Fruit fly (Drosophila melanogaster) whole organism, wandering third instar larva: ENCODE data around the gene CG9698.
A peak's percentile ranks its signal among the peaks of the same experiment; 100 is the strongest.

Experiments
- CG32264 ChIP-seq: fragments of 200-800 bp; sonication (Bioruptor generic); optimal IDR thresholded peaks from 2 replicates; lab custom pipeline; 2016; ENCODE audit warnings: missing biosample characterization, missing genetic modification characterization
- CG9705 ChIP-seq: fragments of 200-800 bp; sonication (Bioruptor generic); optimal IDR thresholded peaks from 2 replicates; lab custom pipeline; 2018; ENCODE audit warnings: missing biosample characterization, mild to moderate bottlenecking, missing genetic modification characterization
- CrebA ChIP-seq: fragments of 200-800 bp; sonication (Bioruptor generic); optimal IDR thresholded peaks from 2 replicates; lab custom pipeline; 2016; ENCODE audit warnings: missing biosample characterization, mild to moderate bottlenecking, missing genetic modification characterization, borderline replicate concordance
- Dfd ChIP-seq: fragments of >200 bp; optimal IDR thresholded peaks from 2 replicates; lab custom pipeline; 2017; ENCODE audit warnings: missing biosample characterization, missing genetic modification characterization
- Dif ChIP-seq: fragments of 200-275, 200-300 bp; sonication (Bioruptor generic); optimal IDR thresholded peaks from 2 replicates; lab custom pipeline; 2018; ENCODE audit warnings: missing biosample characterization, missing genetic modification characterization; ENCODE audit not compliant: partially characterized antibody
- GATAd ChIP-seq: sonication (Bioruptor generic); optimal IDR thresholded peaks from 2 replicates; lab custom pipeline; 2016; ENCODE audit warnings: missing biosample characterization, missing genetic modification characterization
- HLH106 ChIP-seq: fragments of 200-800 bp; optimal IDR thresholded peaks from 3 replicates; lab custom pipeline; 2019; ENCODE audit warnings: missing biosample characterization, mild to moderate bottlenecking, missing genetic modification characterization, moderate library complexity
- Hnf4 ChIP-seq: fragments of 200-800 bp; sonication (Bioruptor generic); optimal IDR thresholded peaks from 2 replicates; lab custom pipeline; 2016; ENCODE audit warnings: missing biosample characterization, mild to moderate bottlenecking, missing genetic modification characterization
- Jra ChIP-seq: sonication (Bioruptor generic); optimal IDR thresholded peaks from 2 replicates; lab custom pipeline; 2016; ENCODE audit warnings: missing biosample characterization, missing genetic modification characterization
- OdsH ChIP-seq: fragments of 200-800 bp; sonication (Bioruptor generic); optimal IDR thresholded peaks from 2 replicates; lab custom pipeline; 2016; ENCODE audit warnings: missing biosample characterization, mild to moderate bottlenecking, missing genetic modification characterization
- Rel ChIP-seq, 2 experiments: fragments of 200-800 bp; sonication (Bioruptor generic) in 1 of 2; optimal IDR thresholded peaks; 2 replicates in 1 of 2; 3 replicates in 1 of 2; lab custom pipeline; 2016 to 2019; ENCODE audit warnings: mild to moderate bottlenecking in 2 of 2, missing biosample characterization in 2 of 2, missing genetic modification characterization in 2 of 2, moderate library complexity in 1 of 2
- Vsx2 ChIP-seq: fragments of 200-300, 225-300 bp; sonication (Bioruptor generic); optimal IDR thresholded peaks from 2 replicates; lab custom pipeline; 2018; ENCODE audit warnings: missing biosample characterization, missing genetic modification characterization; ENCODE audit not compliant: partially characterized antibody
- br ChIP-seq: fragments of 200-800 bp; sonication (Bioruptor generic); optimal IDR thresholded peaks from 2 replicates; lab custom pipeline; 2016; ENCODE audit warnings: missing biosample characterization, missing genetic modification characterization
- brk ChIP-seq: fragments of 200-800 bp; sonication (Bioruptor generic); optimal IDR thresholded peaks from 2 replicates; lab custom pipeline; 2016; ENCODE audit warnings: missing biosample characterization, mild to moderate bottlenecking, missing genetic modification characterization
- dl ChIP-seq, 2 experiments: fragments of 175-275, 200-275 bp in 1 of 2; fragments of 200-275 bp in 1 of 2; sonication (Bioruptor generic); optimal IDR thresholded peaks; lab custom pipeline; 2018; ENCODE audit warnings: mild to moderate bottlenecking in 2 of 2, missing biosample characterization in 2 of 2, missing genetic modification characterization in 2 of 2, moderate library complexity in 2 of 2; ENCODE audit not compliant: partially characterized antibody in 2 of 2, insufficient read depth in 1 of 2
- dmrt93B ChIP-seq: fragments of 200-800 bp; sonication (Bioruptor generic); optimal IDR thresholded peaks from 2 replicates; lab custom pipeline; 2018; ENCODE audit warnings: missing biosample characterization, mild to moderate bottlenecking, missing genetic modification characterization
- ey ChIP-seq: fragments of 200-800 bp; sonication (Bioruptor generic); optimal IDR thresholded peaks from 2 replicates; lab custom pipeline; 2016; ENCODE audit warnings: missing biosample characterization, missing genetic modification characterization
- foxo ChIP-seq, 2 experiments: fragments of 200-800 bp; sonication (Bioruptor generic); optimal IDR thresholded peaks; 2 replicates in 1 of 2; 3 replicates in 1 of 2; lab custom pipeline; 2016 to 2017; ENCODE audit warnings: missing biosample characterization in 2 of 2, missing genetic modification characterization in 2 of 2
- fru ChIP-seq: fragments of 200-800 bp; sonication (Bioruptor generic); optimal IDR thresholded peaks from 3 replicates; lab custom pipeline; 2016; ENCODE audit warnings: missing biosample characterization, mild to moderate bottlenecking, missing genetic modification characterization
- h ChIP-seq: fragments of 200-800 bp; sonication (Bioruptor generic); optimal IDR thresholded peaks from 3 replicates; lab custom pipeline; 2016; ENCODE audit warnings: missing biosample characterization, mild to moderate bottlenecking, missing genetic modification characterization
- lola ChIP-seq: fragments of >200 bp; optimal IDR thresholded peaks from 2 replicates; lab custom pipeline; 2017; ENCODE audit warnings: missing biosample characterization, missing genetic modification characterization
- pan ChIP-seq: fragments of >200 bp; optimal IDR thresholded peaks from 2 replicates; lab custom pipeline; 2017
- psq ChIP-seq: fragments of 200-800 bp; sonication (Bioruptor generic); optimal IDR thresholded peaks from 3 replicates; lab custom pipeline; 2017; ENCODE audit warnings: missing biosample characterization, mild to moderate bottlenecking, missing genetic modification characterization, moderate library complexity
- rgr ChIP-seq: fragments of 200-800 bp; sonication (Bioruptor generic); optimal IDR thresholded peaks from 3 replicates; lab custom pipeline; 2016; ENCODE audit warnings: missing biosample characterization, mild to moderate bottlenecking, missing genetic modification characterization
- sage ChIP-seq: fragments of 200-800 bp; sonication (Bioruptor generic); optimal IDR thresholded peaks from 2 replicates; lab custom pipeline; 2016; ENCODE audit warnings: missing biosample characterization, mild to moderate bottlenecking, missing genetic modification characterization
- sv ChIP-seq: fragments of 200-800 bp; sonication (Bioruptor generic); optimal IDR thresholded peaks from 3 replicates; lab custom pipeline; 2016; ENCODE audit warnings: missing biosample characterization, missing genetic modification characterization
- tai ChIP-seq: sonication (Bioruptor generic); optimal IDR thresholded peaks from 2 replicates; lab custom pipeline; 2016; ENCODE audit warnings: missing biosample characterization, missing genetic modification characterization
- woc ChIP-seq: sonication (Bioruptor generic); optimal IDR thresholded peaks from 2 replicates; lab custom pipeline; 2016; ENCODE audit warnings: missing biosample characterization, mild to moderate bottlenecking, missing genetic modification characterization

CG9698 gene

DNA sequence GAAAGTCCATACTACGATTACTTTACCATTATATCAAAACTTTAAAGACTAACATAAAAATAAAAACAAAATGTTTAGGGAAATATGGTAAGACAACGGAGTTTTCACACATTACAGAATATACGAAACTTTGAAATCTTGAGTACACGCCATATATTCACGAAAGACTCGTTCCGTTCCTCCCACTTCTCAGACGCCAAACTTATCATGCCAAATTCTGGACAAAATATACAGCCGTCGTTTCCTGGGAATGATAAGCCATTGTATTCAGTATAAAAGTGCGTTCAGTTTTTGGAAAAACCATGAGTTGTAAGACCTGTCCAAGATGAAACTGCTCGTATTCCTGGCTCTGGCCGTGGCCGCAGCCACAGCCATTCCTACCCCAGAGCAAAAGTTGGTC lies 25.9 kb upstream of the CG9698 start, which contains the start of gene Jon99Fi:
Gene Jon99Fi, plus strand, starts transcription at position 301 of the 400 bp plus-strand sequence.
- no peak for TF ChIP-seq dmrt93B (GFP tag; lab: Kevin White, UChicago)
- TF ChIP-seq br (GFP tag; lab: Kevin White, UChicago): no peak
- TF ChIP-seq pan (lab: Kevin White, UChicago): no peak
- TF ChIP-seq Vsx2 (GFP tag; lab: Kevin White, UChicago): no peak
- TF ChIP-seq CrebA (GFP tag; lab: Kevin White, UChicago): no peak

DNA sequence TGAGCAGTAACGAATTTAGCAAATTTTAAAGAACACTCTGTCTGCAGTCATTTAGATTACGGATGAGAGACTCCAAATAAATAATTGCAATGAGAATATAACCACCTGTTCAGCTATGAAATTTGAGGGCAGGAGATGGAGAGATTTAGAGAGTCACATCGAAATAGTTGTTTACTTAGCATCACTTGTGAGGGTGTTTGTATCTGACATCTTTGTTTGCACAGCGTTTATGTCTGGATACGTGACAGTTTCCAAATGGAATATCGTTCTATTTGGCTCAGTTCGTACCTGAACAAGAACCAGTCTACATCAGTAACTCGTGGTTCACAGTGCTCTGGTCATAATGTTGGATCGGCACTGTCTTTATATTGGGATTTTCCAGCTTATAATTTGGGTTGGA lies 24.8 kb upstream of the CG9698 start, which contains the start of gene PH4alphaSG2:
Gene PH4alphaSG2, plus strand, starts transcription at position 278 of the 400 bp plus-strand sequence.
- TF ChIP-seq Hnf4 (no peak), lola (GFP tag; lab: Kevin White, UChicago) (no peak), h (GFP tag; lab: Kevin White, UChicago) (peak; percentile 84), OdsH (GFP tag; lab: Kevin White, UChicago) (peak; percentile 4)

dm6 chr3R:30496103-30496858 lies 18.3 kb upstream of the CG9698 start, which contains the start of gene PH4alphaMP:
PH4alphaMP (minus strand) TSS chr3R:30496153.
- TF ChIP-seq dl (GFP tag; optimal IDR thresholded peaks at IDR 0.05; lab: Kevin White, UChicago; ENCODE audit: insufficient read depth in 1 of 2, partially characterized antibody in 2 of 2) (no peak), foxo (GFP tag; optimal IDR thresholded peaks at IDR 0.05; lab: Kevin White, UChicago) (no peak), sage (GFP tag; lab: Kevin White, UChicago) (no peak), CG32264 (GFP tag; lab: Kevin White, UChicago) (no peak), Hnf4 (no peak), Dfd (GFP tag; lab: Kevin White, UChicago) (no peak), CG9705 (GFP tag; lab: Kevin White, UChicago) (no peak), Jra (GFP tag; lab: Kevin White, UChicago) (no peak), Vsx2 (GFP tag; lab: Kevin White, UChicago) (no peak)

DNA sequence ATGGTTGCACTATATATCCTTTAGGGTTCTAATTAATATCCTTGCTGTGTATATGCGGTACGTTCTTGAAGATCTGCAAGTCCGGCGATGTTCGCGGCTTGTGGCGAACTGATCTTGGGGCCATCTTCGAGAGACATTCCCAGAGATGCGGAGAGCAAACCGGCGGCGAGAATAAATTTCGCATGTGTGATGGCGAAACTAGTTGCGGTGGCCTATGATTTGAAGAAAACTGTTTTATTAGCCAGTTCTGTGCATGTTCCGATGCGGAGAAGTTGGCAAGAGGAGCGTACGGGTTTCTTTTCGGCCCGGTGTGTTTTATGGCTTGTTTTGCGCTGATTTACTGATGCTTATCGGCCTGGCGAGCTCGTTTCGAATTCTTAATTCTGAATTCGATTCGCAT lies 14.4 kb upstream of the CG9698 start, which contains the start of gene PH4alphaNE1:
Gene PH4alphaNE1, minus strand, starts transcription at position 101 of the 400 bp plus-strand sequence.
- TF ChIP-seq GATAd (GFP tag; lab: Kevin White, UChicago): no peak
- no peak for TF ChIP-seq brk (GFP tag; lab: Kevin White, UChicago)
- TF ChIP-seq br (GFP tag; lab: Kevin White, UChicago): no peak
- no peak for TF ChIP-seq CG32264 (GFP tag; lab: Kevin White, UChicago)
- no peak for TF ChIP-seq CG9705 (GFP tag; lab: Kevin White, UChicago)
- TF ChIP-seq psq (GFP tag; lab: Kevin White, UChicago): no peak
- no peak for TF ChIP-seq h (GFP tag; lab: Kevin White, UChicago)
- no peak for TF ChIP-seq Dif (GFP tag; lab: Kevin White, UChicago)
- TF ChIP-seq woc: no peak

DNA sequence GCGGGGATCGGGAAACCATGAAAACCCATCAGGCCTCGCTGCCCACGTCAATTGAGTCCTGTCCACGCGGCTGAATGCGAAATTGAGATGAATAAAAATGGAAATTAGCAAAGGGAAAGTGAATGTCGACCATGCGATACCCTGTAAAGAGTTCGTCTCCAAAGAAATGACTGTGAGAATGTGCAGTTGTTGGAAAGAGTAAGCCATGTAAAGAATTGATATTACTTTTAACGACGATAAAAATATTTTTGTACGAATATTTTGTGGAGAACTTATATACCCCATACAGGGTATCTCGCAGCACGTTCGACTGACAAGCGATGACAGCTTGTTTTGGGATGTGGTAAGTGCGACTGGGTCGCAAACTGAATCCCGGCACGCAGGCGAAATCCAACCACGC lies 13.4 kb upstream of the CG9698 start:
- TF ChIP-seq pan (lab: Kevin White, UChicago): peak; percentile 18
- TF ChIP-seq dmrt93B (GFP tag; lab: Kevin White, UChicago): peak; percentile 15
- TF ChIP-seq woc: peak; percentile 18
- peak; percentile 55 for TF ChIP-seq HLH106 (tag; lab: Kevin White, UChicago)
- peak; percentile 66 for TF ChIP-seq br (GFP tag; lab: Kevin White, UChicago)
- TF ChIP-seq OdsH (GFP tag; lab: Kevin White, UChicago): peak; percentile 35
- no peak for TF ChIP-seq Rel (GFP tag; optimal IDR thresholded peaks at IDR 0.05; lab: Kevin White, UChicago)
- no peak for TF ChIP-seq Rel (tag; optimal IDR thresholded peaks at IDR 0.05; lab: Kevin White, UChicago)
- peak; percentile 50 for TF ChIP-seq fru (GFP tag; lab: Kevin White, UChicago)
- TF ChIP-seq rgr: peak; percentile 60
- no peak for TF ChIP-seq tai (GFP tag; lab: Kevin White, UChicago)
- TF ChIP-seq GATAd (GFP tag; lab: Kevin White, UChicago): no peak
- TF ChIP-seq sv: peak; percentile 4
- peak in 1 of 2 experiments; percentile 67 for TF ChIP-seq foxo (GFP tag; optimal IDR thresholded peaks at IDR 0.05; lab: Kevin White, UChicago)
- peak; percentile 69 for TF ChIP-seq h (GFP tag; lab: Kevin White, UChicago)
- peak; percentile 53 for TF ChIP-seq ey (GFP tag; lab: Kevin White, UChicago)
